Fruit fly (Drosophila melanogaster) whole organism, embryonic: ENCODE results near the gene eIF3l.

Experiments
- Bgb ChIP-seq: fragments of 200-800 bp; sonication (Bioruptor generic); IDR thresholded peaks from 2 replicates; pipeline ENCODE4 v1.3.6; 2022; ENCODE audit warnings: missing biosample characterization, missing genetic modification characterization; ENCODE audit not compliant: partially characterized antibody
- CG10147 ChIP-seq: fragments of 200-800 bp; sonication (Bioruptor generic); optimal IDR thresholded peaks from 2 replicates; lab custom pipeline; 2019; ENCODE audit warnings: missing biosample characterization, mild to moderate bottlenecking, missing genetic modification characterization, moderate library complexity
- CG10462 ChIP-seq: fragments of 200-800 bp; sonication (Bioruptor generic); optimal IDR thresholded peaks from 2 replicates; lab custom pipeline; 2016; ENCODE audit warnings: missing biosample characterization, missing genetic modification characterization
- CG10565 ChIP-seq: fragments of 200-800 bp; sonication (Bioruptor generic); optimal IDR thresholded peaks from 3 replicates; lab custom pipeline; 2016; ENCODE audit warnings: missing biosample characterization, mild to moderate bottlenecking, missing genetic modification characterization
- CG12155 ChIP-seq: fragments of 200-800 bp; sonication (Bioruptor generic); optimal IDR thresholded peaks from 3 replicates; lab custom pipeline; 2016; ENCODE audit warnings: missing biosample characterization, missing genetic modification characterization
- CG15479 ChIP-seq: fragments of 200-800 bp; sonication (Bioruptor generic); optimal IDR thresholded peaks from 3 replicates; lab custom pipeline; 2019; ENCODE audit warnings: missing biosample characterization, mild to moderate bottlenecking, missing genetic modification characterization, moderate library complexity
- CG16813 ChIP-seq: fragments of 200-800 bp; sonication (Bioruptor generic); IDR thresholded peaks from 3 replicates; pipeline ENCODE4 v1.3.6; 2022; ENCODE audit warnings: missing biosample characterization, missing genetic modification characterization; ENCODE audit not compliant: partially characterized antibody
- CG16815 ChIP-seq: fragments of 200-800 bp; sonication (Bioruptor generic); optimal IDR thresholded peaks from 3 replicates; lab custom pipeline; 2017; ENCODE audit warnings: missing biosample characterization, mild to moderate bottlenecking, missing genetic modification characterization
- CG17612 ChIP-seq: fragments of 200-800 bp; sonication (Bioruptor generic); IDR thresholded peaks from 2 replicates; pipeline ENCODE4 v1.3.6; 2022; ENCODE audit warnings: missing biosample characterization, missing genetic modification characterization
- CG17829 ChIP-seq: fragments of 200-800 bp; optimal IDR thresholded peaks from 2 replicates; lab custom pipeline; 2019; ENCODE audit warnings: missing biosample characterization, mild to moderate bottlenecking, missing genetic modification characterization, moderate library complexity
- CG17912 ChIP-seq: fragments of 200-800 bp; sonication (Bioruptor generic); optimal IDR thresholded peaks from 2 replicates; lab custom pipeline; 2018; ENCODE audit warnings: missing biosample characterization, mild to moderate bottlenecking, missing genetic modification characterization
- CG2199 ChIP-seq: fragments of 200-800 bp; sonication (Bioruptor generic); IDR thresholded peaks from 3 replicates; pipeline ENCODE4 v1.3.6; 2022; ENCODE audit warnings: missing biosample characterization, missing genetic modification characterization
- CG2202 ChIP-seq: fragments of 200-800 bp; sonication (Bioruptor generic); optimal IDR thresholded peaks from 2 replicates; lab custom pipeline; 2018; ENCODE audit warnings: missing biosample characterization, mild to moderate bottlenecking, missing genetic modification characterization
- CG30403 ChIP-seq: fragments of 200-800 bp; sonication (Bioruptor generic); optimal IDR thresholded peaks from 3 replicates; lab custom pipeline; 2016; ENCODE audit warnings: missing biosample characterization, missing genetic modification characterization
- CG30431 ChIP-seq: fragments of 200-800 bp; sonication (Bioruptor generic); optimal IDR thresholded peaks from 2 replicates; lab custom pipeline; 2017; ENCODE audit warnings: missing biosample characterization, missing genetic modification characterization
- CG5245 ChIP-seq: fragments of 200-800 bp; sonication (Bioruptor generic); optimal IDR thresholded peaks from 3 replicates; lab custom pipeline; 2016; ENCODE audit warnings: missing biosample characterization, missing genetic modification characterization
- CG8478 ChIP-seq: fragments of >200 bp; optimal IDR thresholded peaks from 2 replicates; lab custom pipeline; 2018
- CG8924 ChIP-seq: fragments of 200-800 bp; optimal IDR thresholded peaks from 3 replicates; lab custom pipeline; 2019; ENCODE audit warnings: missing biosample characterization, mild to moderate bottlenecking, missing genetic modification characterization, moderate library complexity
- CG9215 ChIP-seq: fragments of 200-800 bp; sonication (Bioruptor generic); IDR thresholded peaks from 2 replicates; pipeline ENCODE4 v1.3.6; 2022; ENCODE audit warnings: missing biosample characterization, missing genetic modification characterization
- Camta ChIP-seq: fragments of 200-800 bp; sonication (Bioruptor generic); optimal IDR thresholded peaks from 2 replicates; lab custom pipeline; 2016; ENCODE audit warnings: missing biosample characterization, missing genetic modification characterization
- CrebB ChIP-seq: fragments of 200-800 bp; sonication (Bioruptor generic); optimal IDR thresholded peaks from 3 replicates; lab custom pipeline; 2018; ENCODE audit warnings: missing biosample characterization, mild to moderate bottlenecking, missing genetic modification characterization
- Doc3 ChIP-seq: fragments of 200-800 bp; sonication (Bioruptor generic); IDR thresholded peaks from 3 replicates; pipeline ENCODE4 v1.3.6; 2022; ENCODE audit warnings: missing biosample characterization, missing genetic modification characterization; ENCODE audit not compliant: partially characterized antibody
- Fer3 ChIP-seq: fragments of 200-800 bp; sonication (Bioruptor generic); optimal IDR thresholded peaks from 2 replicates; lab custom pipeline; 2018; ENCODE audit warnings: missing biosample characterization, mild to moderate bottlenecking, missing genetic modification characterization, moderate library complexity
- Lim3 ChIP-seq: fragments of 200-800 bp; sonication (Bioruptor generic); IDR thresholded peaks from 2 replicates; pipeline ENCODE4 v1.3.6; 2022; ENCODE audit warnings: missing biosample characterization, missing genetic modification characterization
- NFAT ChIP-seq: fragments of 200-800 bp; sonication (Bioruptor generic); IDR thresholded peaks from 2 replicates; pipeline ENCODE4 v1.3.6; 2022; ENCODE audit warnings: missing biosample characterization, missing genetic modification characterization
- PHDP ChIP-seq: fragments of 200-800 bp; sonication (Bioruptor generic); optimal IDR thresholded peaks from 3 replicates; lab custom pipeline; 2018; ENCODE audit warnings: missing biosample characterization, mild to moderate bottlenecking, missing genetic modification characterization, moderate library complexity
- Rfx ChIP-seq: fragments of 200-800 bp; sonication (Bioruptor generic); IDR thresholded peaks from 2 replicates; pipeline ENCODE4 v1.3.6; 2022; ENCODE audit warnings: missing biosample characterization, missing genetic modification characterization
- Side ChIP-seq: fragments of 200-800 bp; sonication (Bioruptor generic); optimal IDR thresholded peaks from 2 replicates; lab custom pipeline; 2016; ENCODE audit warnings: missing biosample characterization, missing genetic modification characterization
- Sry-β ChIP-seq: fragments of 200-800 bp; sonication (Bioruptor generic); optimal IDR thresholded peaks from 2 replicates; lab custom pipeline; 2018; ENCODE audit warnings: missing biosample characterization, mild to moderate bottlenecking, missing genetic modification characterization, moderate library complexity
- YL-1 ChIP-seq: fragments of 200-800 bp; sonication (Bioruptor generic); optimal IDR thresholded peaks from 3 replicates; lab custom pipeline; 2017; ENCODE audit warnings: missing biosample characterization, mild to moderate bottlenecking, missing genetic modification characterization
- abd-A ChIP-seq: fragments of 200-800 bp; sonication (Bioruptor generic); optimal IDR thresholded peaks from 3 replicates; lab custom pipeline; 2019; ENCODE audit warnings: missing biosample characterization, mild to moderate bottlenecking, missing genetic modification characterization, moderate library complexity
- ash1 ChIP-seq: fragments of 200-800 bp; sonication (Bioruptor generic); optimal IDR thresholded peaks from 2 replicates; lab custom pipeline; 2018; ENCODE audit warnings: missing biosample characterization, mild to moderate bottlenecking, missing genetic modification characterization
- cg ChIP-seq: fragments of 200-800 bp; sonication (Bioruptor generic); optimal IDR thresholded peaks from 3 replicates; lab custom pipeline; 2019; ENCODE audit warnings: missing biosample characterization, mild to moderate bottlenecking, missing genetic modification characterization, moderate library complexity
- da ChIP-seq: fragments of 200-800 bp; sonication (Bioruptor generic); optimal IDR thresholded peaks from 2 replicates; lab custom pipeline; 2016; ENCODE audit warnings: missing biosample characterization, missing genetic modification characterization
- ems ChIP-seq: fragments of 200-800 bp; sonication (Bioruptor generic); optimal IDR thresholded peaks from 3 replicates; lab custom pipeline; 2016; ENCODE audit warnings: missing biosample characterization, missing genetic modification characterization
- esg ChIP-seq: fragments of 200-800 bp; sonication (Bioruptor generic); conservative IDR thresholded peaks from 2 replicates; pipeline ENCODE4 v1.3.6; 2022; ENCODE audit warnings: missing biosample characterization, missing genetic modification characterization
- exex ChIP-seq: fragments of 200-800 bp; sonication (Bioruptor generic); optimal IDR thresholded peaks from 4 replicates; lab custom pipeline; 2018; ENCODE audit warnings: missing biosample characterization, mild to moderate bottlenecking, missing genetic modification characterization, moderate library complexity
- fd3F ChIP-seq: fragments of 200-800 bp; sonication (Bioruptor generic); optimal IDR thresholded peaks from 2 replicates; lab custom pipeline; 2018; ENCODE audit warnings: missing biosample characterization, mild to moderate bottlenecking, missing genetic modification characterization, moderate library complexity
- gcm2 ChIP-seq: fragments of 200-800 bp; sonication (Bioruptor generic); optimal IDR thresholded peaks from 2 replicates; lab custom pipeline; 2016; ENCODE audit warnings: missing biosample characterization, missing genetic modification characterization
- gem ChIP-seq: fragments of 200-800 bp; sonication (Bioruptor generic); optimal IDR thresholded peaks from 2 replicates; lab custom pipeline; 2019; ENCODE audit warnings: missing biosample characterization, mild to moderate bottlenecking, missing genetic modification characterization, moderate library complexity
- h ChIP-seq: fragments of >200 bp; optimal IDR thresholded peaks from 2 replicates; lab custom pipeline; 2017
- kay ChIP-seq: fragments of 200-800 bp; sonication (Bioruptor generic); optimal IDR thresholded peaks from 2 replicates; lab custom pipeline; 2016; ENCODE audit warnings: missing biosample characterization, missing genetic modification characterization
- lov ChIP-seq, 2 experiments: fragments of 200-800 bp in 1 of 2; fragments of >200 bp in 1 of 2; sonication (Bioruptor generic) in 1 of 2; IDR thresholded peaks in 1 of 2; optimal IDR thresholded peaks in 1 of 2; 2 replicates in 1 of 2; 3 replicates in 1 of 2; pipeline versions ENCODE4 v1.3.6 to Lab custom; 2017 to 2022; ENCODE audit warnings: missing biosample characterization in 1 of 2, missing genetic modification characterization in 1 of 2
- mam ChIP-seq: fragments of 200-800 bp; sonication (Bioruptor generic); optimal IDR thresholded peaks from 3 replicates; lab custom pipeline; 2016; ENCODE audit warnings: missing biosample characterization, missing genetic modification characterization
- scrt ChIP-seq: fragments of 200-800 bp; sonication (Bioruptor generic); optimal IDR thresholded peaks from 2 replicates; lab custom pipeline; 2018; ENCODE audit warnings: missing biosample characterization, mild to moderate bottlenecking, missing genetic modification characterization, moderate library complexity
- sob ChIP-seq: fragments of 200-800 bp; sonication (Bioruptor generic); IDR thresholded peaks from 2 replicates; pipeline ENCODE4 v1.3.6; 2022; ENCODE audit warnings: missing biosample characterization, missing genetic modification characterization
- ssp ChIP-seq: fragments of 200-800 bp; sonication (Bioruptor generic); IDR thresholded peaks from 2 replicates; pipeline ENCODE4 v1.3.6; 2022; ENCODE audit warnings: missing biosample characterization, missing genetic modification characterization
- trem ChIP-seq: fragments of 200-800 bp; optimal IDR thresholded peaks from 3 replicates; lab custom pipeline; 2019; ENCODE audit warnings: missing biosample characterization, mild to moderate bottlenecking, missing genetic modification characterization, moderate library complexity
- ttk ChIP-seq: fragments of 200-800 bp; sonication (Bioruptor generic); IDR thresholded peaks from 2 replicates; pipeline ENCODE4 v2.1.2; 2022; ENCODE audit warnings: missing biosample characterization, missing genetic modification characterization
- vvl ChIP-seq: fragments of 200-800 bp; sonication (Bioruptor generic); IDR thresholded peaks from 2 replicates; pipeline ENCODE4 v1.3.6; 2022; ENCODE audit warnings: missing biosample characterization, missing genetic modification characterization

Gene eIF3l

dm6 chr3L:12138113-12138899 is 7.6 kb downstream of the eIF3l start, which contains the start of the genes ND-SGDH and RhoGAP68F (continued):
- TF ChIP-seq Camta (GFP tag; lab: Kevin White, UChicago) = peak; percentile 65
- no peak for TF ChIP-seq Lim3 (GFP tag; lab: Robert Waterston, UW)
- peak; percentile 73 for TF ChIP-seq CG16815 (GFP tag; lab: Kevin White, UChicago)
- no peak for TF ChIP-seq CG17612 (GFP tag; lab: Robert Waterston, UW)
- peak; percentile 66 for TF ChIP-seq ems (GFP tag; lab: Kevin White, UChicago)
- peak; percentile 90 for TF ChIP-seq CG30403
- TF ChIP-seq CG9215 = peak; percentile 74; the same call in 1 of the 2 replicates
- TF ChIP-seq sob (GFP tag; lab: Robert Waterston, UW) = peak; percentile 79
- no peak for TF ChIP-seq CG2199 (GFP tag; lab: Robert Waterston, UW)
- TF ChIP-seq CG12155 (GFP tag; lab: Kevin White, UChicago) = peak; percentile 84
- TF ChIP-seq CG10565 (GFP tag; lab: Kevin White, UChicago) = no peak
- TF ChIP-seq exex = no peak
- no peak for TF ChIP-seq CG8478 (lab: Kevin White, UChicago)
- TF ChIP-seq gem = peak; percentile 88
- TF ChIP-seq abd-A (tag; lab: Kevin White, UChicago) = no peak
- peak; percentile 3 for TF ChIP-seq YL-1 (GFP tag; lab: Kevin White, UChicago)
- no peak for TF ChIP-seq h
- peak; percentile 87 for TF ChIP-seq ssp (GFP tag; lab: Robert Waterston, UW)
- TF ChIP-seq CG8924 (tag; lab: Kevin White, UChicago) = peak; percentile 69
- peak; percentile 68 for TF ChIP-seq esg (GFP tag; lab: Robert Waterston, UW)
- TF ChIP-seq trem (tag; lab: Kevin White, UChicago) = peak; percentile 76
- peak; percentile 95 for TF ChIP-seq CG16813 (GFP tag; lab: Robert Waterston, UW)
- peak; percentile 73 for TF ChIP-seq CG10147 (GFP tag; lab: Kevin White, UChicago)
- peak; percentile 2 for TF ChIP-seq da
- TF ChIP-seq NFAT (GFP tag; lab: Robert Waterston, UW) = peak; percentile 71
- no peak for TF ChIP-seq CG17912 (GFP tag; lab: Kevin White, UChicago)
- no peak for TF ChIP-seq ash1 (GFP tag; lab: Kevin White, UChicago)
- peak; percentile 49 for TF ChIP-seq CG30431 (GFP tag; lab: Kevin White, UChicago)
- TF ChIP-seq CG17829 (tag; lab: Kevin White, UChicago) = peak; percentile 82
- TF ChIP-seq CrebB (tag; lab: Kevin White, UChicago) = no peak
- peak; percentile 54 for TF ChIP-seq PHDP
- TF ChIP-seq Doc3 (GFP tag; lab: Robert Waterston, UW) = peak; percentile 95
- peak; percentile 23 for TF ChIP-seq CG5245 (GFP tag; lab: Kevin White, UChicago)
- peak; percentile 57 for TF ChIP-seq kay (GFP tag; lab: Kevin White, UChicago)
- no peak for TF ChIP-seq cg (GFP tag; lab: Kevin White, UChicago)
- TF ChIP-seq scrt (GFP tag; lab: Kevin White, UChicago) = no peak
- peak; percentile 33 for TF ChIP-seq CG10462 (GFP tag; lab: Kevin White, UChicago)
- TF ChIP-seq CG2202 (tag; lab: Kevin White, UChicago) = peak; percentile 21
- peak; percentile 72 for TF ChIP-seq mam (GFP tag; lab: Kevin White, UChicago)
- no peak for TF ChIP-seq gcm2
- peak; percentile 49; the same call in 1 of the 2 replicates for TF ChIP-seq ttk (GFP tag; lab: Robert Waterston, UW)
- no peak for TF ChIP-seq lov (optimal IDR thresholded peaks at IDR 0.05; lab: Kevin White, UChicago)
- no peak for TF ChIP-seq lov (GFP tag; IDR thresholded peaks at IDR 0.05; lab: Robert Waterston, UW)
- TF ChIP-seq Sry-β (GFP tag; lab: Kevin White, UChicago) = peak; percentile 78
- TF ChIP-seq Fer3 (tag; lab: Kevin White, UChicago) = peak; percentile 67
- peak; percentile 71 for TF ChIP-seq fd3F (GFP tag; lab: Kevin White, UChicago)
- peak; percentile 15 for TF ChIP-seq Side (GFP tag; lab: Kevin White, UChicago)
- peak; percentile 90 for TF ChIP-seq Bgb (GFP tag; lab: Robert Waterston, UW)
- no peak for TF ChIP-seq CG15479 (GFP tag; lab: Kevin White, UChicago)
- peak; percentile 79 for TF ChIP-seq Rfx (GFP tag; lab: Robert Waterston, UW)
- peak; percentile 59 for TF ChIP-seq vvl (GFP tag; lab: Robert Waterston, UW)
